Fruit fly (Drosophila melanogaster) Kc167 (cell line): Measurements from ENCODE around the gene CG18789.
A peak's percentile ranks its signal among the peaks of the same experiment; 100 is the strongest.
"Not testable (repeated sequence)": the region's sequence is repeated elsewhere in the genome, so short reads cannot be mapped to it uniquely, and the experiment has no call there.

Source experiments
- Myc ChIP-seq: fragments of >200 bp; optimal IDR thresholded peaks from 2 replicates; lab custom pipeline; 2017; ENCODE audit warnings: missing external identifiers
- Sin3A ChIP-seq: fragments of >200 bp; optimal IDR thresholded peaks from 2 replicates; lab custom pipeline; 2018; ENCODE audit warnings: missing external identifiers
- h ChIP-seq: fragments of >200 bp; optimal IDR thresholded peaks from 3 replicates; lab custom pipeline; 2018; ENCODE audit warnings: missing external identifiers
- insv ChIP-seq: fragments of >200 bp; optimal IDR thresholded peaks from 3 replicates; lab custom pipeline; 2018; ENCODE audit warnings: missing external identifiers
- psq ChIP-seq: fragments of >200 bp; optimal IDR thresholded peaks from 2 replicates; lab custom pipeline; 2017; ENCODE audit warnings: missing external identifiers
- ttk ChIP-seq: sonication (Bioruptor generic); optimal IDR thresholded peaks from 2 replicates; lab custom pipeline; 2017; ENCODE audit warnings: missing external identifiers

Gene CG18789

dm6 chr2L:11996509-11996908 lies 1.3 kb upstream of the CG18789 start, which contains the start of gene Ada1-1:
Gene Ada1-1, plus strand, starts transcription at chr2L:11996809.
- TF ChIP-seq Myc (lab: Kevin White, UChicago); insv; ttk (lab: Kevin White, UChicago): not testable (repeated sequence)

- not testable (repeated sequence) for TF ChIP-seq Myc (lab: Kevin White, UChicago); Sin3A (lab: Kevin White, UChicago); insv
Measured at dm6 chr2L:11992602-11993001, 2.6 kb downstream of the CG18789 start, which contains the start of gene Ada1-2. Gene Ada1-2, plus strand, starts transcription at chr2L:11992902.

dm6 chr2L:11990458-11991065 lies 4.7 kb downstream of the CG18789 start, which contains the start of gene escl:
Gene escl, plus strand, starts transcription at chr2L:11990927.
- no peak for TF ChIP-seq h
- no peak for TF ChIP-seq Myc (lab: Kevin White, UChicago)
- no peak for TF ChIP-seq ttk (lab: Kevin White, UChicago)

- TF ChIP-seq Myc (lab: Kevin White, UChicago) (no peak), Sin3A (lab: Kevin White, UChicago) (no peak), h (no peak), insv (no peak), ttk (lab: Kevin White, UChicago) (no peak), psq (lab: Kevin White, UChicago) (no peak)
Measured at dm6 chr2L:11989729-11990128, 5.5 kb downstream of the CG18789 start, which contains the start of the genes zuc and dgt2. Gene zuc, minus strand, starts transcription at chr2L:11989882. Gene dgt2, plus strand, starts transcription at chr2L:11989936.

- peak; percentile 93 for TF ChIP-seq ttk (lab: Kevin White, UChicago)
- no peak for TF ChIP-seq psq (lab: Kevin White, UChicago)
Measured at dm6 chr2L:11989210-11989609, 6.0 kb downstream of the CG18789 start.

dm6 chr2L:11987945-11988344 lies 7.3 kb downstream of the CG18789 start, which contains the start of the genes CG6686 and CG34163:
Gene CG6686, minus strand, starts transcription at chr2L:11988039.
Gene CG34163, plus strand, starts transcription at chr2L:11988270.
- TF ChIP-seq insv: no peak
- no peak for TF ChIP-seq ttk (lab: Kevin White, UChicago)
- TF ChIP-seq h: no peak
- no peak for TF ChIP-seq psq (lab: Kevin White, UChicago)
- TF ChIP-seq Myc (lab: Kevin White, UChicago): no peak
- TF ChIP-seq Sin3A (lab: Kevin White, UChicago): no peak

- TF ChIP-seq Sin3A (lab: Kevin White, UChicago) (no peak), ttk (lab: Kevin White, UChicago) (no peak), insv (no peak), h (no peak), psq (lab: Kevin White, UChicago) (no peak), Myc (lab: Kevin White, UChicago) (no peak)
Measured at dm6 chr2L:11981210-11981609, 14.0 kb downstream of the CG18789 start, which contains the start of gene CG16965. Gene CG16965, plus strand, starts transcription at chr2L:11981591.

- no peak for TF ChIP-seq h
- TF ChIP-seq psq (lab: Kevin White, UChicago): no peak
- no peak for TF ChIP-seq ttk (lab: Kevin White, UChicago)
- TF ChIP-seq Sin3A (lab: Kevin White, UChicago): no peak
- no peak for TF ChIP-seq Myc (lab: Kevin White, UChicago)
- no peak for TF ChIP-seq insv
Measured at dm6 chr2L:11980075-11980474, 15.2 kb downstream of the CG18789 start.

dm6 chr2L:11977721-11978120 lies 17.5 kb downstream of the CG18789 start:
- TF ChIP-seq Sin3A (lab: Kevin White, UChicago) (no peak), psq (lab: Kevin White, UChicago) (no peak), insv (no peak), Myc (lab: Kevin White, UChicago) (no peak), h (no peak), ttk (lab: Kevin White, UChicago) (no peak)

- TF ChIP-seq psq (lab: Kevin White, UChicago) (no peak), Sin3A (lab: Kevin White, UChicago) (no peak), insv (no peak), Myc (lab: Kevin White, UChicago) (no peak), h (no peak), ttk (lab: Kevin White, UChicago) (no peak)
Measured at dm6 chr2L:11976955-11977354, 18.3 kb downstream of the CG18789 start.

dm6 chr2L:11973145-11973738 lies 22.0 kb downstream of the CG18789 start:
- no peak for TF ChIP-seq insv
- TF ChIP-seq ttk (lab: Kevin White, UChicago): no peak
- no peak for TF ChIP-seq psq (lab: Kevin White, UChicago)
- no peak for TF ChIP-seq h
- no peak for TF ChIP-seq Sin3A (lab: Kevin White, UChicago)
- TF ChIP-seq Myc (lab: Kevin White, UChicago): no peak

- no peak for TF ChIP-seq insv
- TF ChIP-seq Sin3A (lab: Kevin White, UChicago): no peak
- TF ChIP-seq Myc (lab: Kevin White, UChicago): no peak
- TF ChIP-seq h: no peak
Measured at dm6 chr2L:11970853-11971397, 24.3 kb downstream of the CG18789 start.
